Fruit fly (Drosophila melanogaster) whole organism, embryonic: ENCODE data around the gene elB.

Experiments
- CG12299 ChIP-seq: fragments of 200-800 bp; sonication (Bioruptor generic); optimal IDR thresholded peaks from 2 replicates; lab custom pipeline; 2018; ENCODE audit warnings: missing biosample characterization, mild to moderate bottlenecking, missing genetic modification characterization
- CG13424 ChIP-seq: fragments of 200-800 bp; sonication (Bioruptor generic); optimal IDR thresholded peaks from 2 replicates; lab custom pipeline; 2019; ENCODE audit warnings: missing biosample characterization, mild to moderate bottlenecking, missing genetic modification characterization, moderate library complexity
- CG14441 ChIP-seq: fragments of 200-800 bp; sonication (Bioruptor generic); IDR thresholded peaks from 2 replicates; pipeline ENCODE4 v1.3.6; 2022; ENCODE audit warnings: missing biosample characterization, missing genetic modification characterization
- CG1529 ChIP-seq: fragments of 200-800 bp; sonication (Bioruptor generic); optimal IDR thresholded peaks from 3 replicates; lab custom pipeline; 2018; ENCODE audit warnings: missing biosample characterization, missing genetic modification characterization
- CG15514 ChIP-seq: fragments of 200-800 bp; sonication (Bioruptor generic); optimal IDR thresholded peaks from 3 replicates; lab custom pipeline; 2017; ENCODE audit warnings: missing biosample characterization, missing genetic modification characterization, mild to moderate bottlenecking, moderate library complexity, missing genetic modification reagents
- CG17328 ChIP-seq: fragments of 200-800 bp; sonication (Bioruptor generic); IDR thresholded peaks from 2 replicates; pipeline ENCODE4 v1.3.6; 2022; ENCODE audit warnings: missing biosample characterization, missing genetic modification characterization
- CG17359 ChIP-seq: fragments of 200-800 bp; sonication (Bioruptor generic); optimal IDR thresholded peaks from 3 replicates; lab custom pipeline; 2018; ENCODE audit warnings: missing biosample characterization, mild to moderate bottlenecking, missing genetic modification characterization, moderate library complexity
- CG17612 ChIP-seq: fragments of 200-800 bp; sonication (Bioruptor generic); IDR thresholded peaks from 2 replicates; pipeline ENCODE4 v1.3.6; 2022; ENCODE audit warnings: missing biosample characterization, missing genetic modification characterization
- CG2116 ChIP-seq: fragments of 200-800 bp; sonication (Bioruptor generic); optimal IDR thresholded peaks from 3 replicates; lab custom pipeline; 2018; ENCODE audit warnings: missing biosample characterization, mild to moderate bottlenecking, missing genetic modification characterization
- CG31224 ChIP-seq: fragments of 200-800 bp; sonication (Bioruptor generic); IDR thresholded peaks from 2 replicates; pipeline ENCODE4 v1.3.6; 2022; ENCODE audit warnings: missing biosample characterization, missing genetic modification characterization
- CG4707 ChIP-seq: fragments of 200-800 bp; sonication (Bioruptor generic); optimal IDR thresholded peaks from 2 replicates; lab custom pipeline; 2018; ENCODE audit warnings: missing biosample characterization, mild to moderate bottlenecking, missing genetic modification characterization, moderate library complexity
- CG6689 ChIP-seq: fragments of 200-800 bp; sonication (Bioruptor generic); IDR thresholded peaks from 2 replicates; pipeline ENCODE4 v1.3.6; 2022; ENCODE audit warnings: missing biosample characterization, missing genetic modification characterization
- CG6813 ChIP-seq: fragments of 200-800 bp; sonication (Bioruptor generic); optimal IDR thresholded peaks from 2 replicates; lab custom pipeline; 2017; ENCODE audit warnings: missing biosample characterization, missing genetic modification characterization, mild to moderate bottlenecking, moderate library complexity, missing genetic modification reagents
- CG7556 ChIP-seq: fragments of 200-800 bp; sonication (Bioruptor generic); optimal IDR thresholded peaks from 2 replicates; lab custom pipeline; 2017; ENCODE audit warnings: missing biosample characterization, mild to moderate bottlenecking, missing genetic modification characterization
- CG8281 ChIP-seq: fragments of 200-800 bp; sonication (Bioruptor generic); optimal IDR thresholded peaks from 2 replicates; lab custom pipeline; 2018; ENCODE audit warnings: missing biosample characterization, mild to moderate bottlenecking, missing genetic modification characterization, moderate library complexity
- CG8765 ChIP-seq: fragments of 200-800 bp; sonication (Bioruptor generic); IDR thresholded peaks from 2 replicates; pipeline ENCODE4 v1.3.6; 2022; ENCODE audit warnings: missing biosample characterization, missing genetic modification characterization
- CG9727 ChIP-seq: fragments of 200-800 bp; sonication (Bioruptor generic); optimal IDR thresholded peaks from 3 replicates; lab custom pipeline; 2017; ENCODE audit warnings: missing biosample characterization, mild to moderate bottlenecking, missing genetic modification characterization
- Dad ChIP-seq: fragments of 200-800 bp; sonication (Bioruptor generic); optimal IDR thresholded peaks from 3 replicates; lab custom pipeline; 2016; ENCODE audit warnings: missing biosample characterization, missing genetic modification characterization
- Dfd ChIP-seq, 2 experiments: fragments of >200 bp; optimal IDR thresholded peaks; 2 replicates each; lab custom pipeline; 2017; ENCODE audit warnings: missing biosample characterization in 2 of 2, missing genetic modification characterization in 2 of 2
- Fer1 ChIP-seq: fragments of 200-800 bp; sonication (Bioruptor generic); optimal IDR thresholded peaks from 2 replicates; lab custom pipeline; 2017; ENCODE audit warnings: missing biosample characterization, mild to moderate bottlenecking, missing genetic modification characterization
- HLH3B ChIP-seq: fragments of 200-800 bp; sonication (Bioruptor generic); IDR thresholded peaks from 2 replicates; pipeline ENCODE4 v1.3.6; 2022; ENCODE audit warnings: missing biosample characterization, missing genetic modification characterization
- HLH54F ChIP-seq: fragments of 200-800 bp; sonication (Bioruptor generic); optimal IDR thresholded peaks from 3 replicates; lab custom pipeline; 2016; ENCODE audit warnings: missing biosample characterization, missing genetic modification characterization
- Mad ChIP-seq: fragments of 200-800 bp; sonication (Bioruptor generic); optimal IDR thresholded peaks from 2 replicates; lab custom pipeline; 2016; ENCODE audit warnings: missing biosample characterization, missing genetic modification characterization
- Mes4 ChIP-seq: fragments of 200-800 bp; sonication (Bioruptor generic); optimal IDR thresholded peaks from 2 replicates; lab custom pipeline; 2016; ENCODE audit warnings: missing biosample characterization, missing genetic modification characterization
- NfI ChIP-seq: fragments of 200-800 bp; sonication (Bioruptor generic); optimal IDR thresholded peaks from 3 replicates; lab custom pipeline; 2018; ENCODE audit warnings: missing biosample characterization, mild to moderate bottlenecking, missing genetic modification characterization, moderate library complexity
- Scr ChIP-seq: fragments of 200-800 bp; sonication (Bioruptor generic); IDR thresholded peaks from 2 replicates; pipeline ENCODE4 v1.3.6; 2022; ENCODE audit warnings: missing biosample characterization, missing genetic modification characterization; ENCODE audit not compliant: partially characterized antibody
- Stat92E ChIP-seq, 3 experiments: fragments of >200 bp in 2 of 3; fragments of 200-800 bp in 1 of 3; sonication (Bioruptor generic) in 1 of 3; optimal IDR thresholded peaks; 2 replicates each; lab custom pipeline; 2017 to 2019; ENCODE audit warnings: missing biosample characterization in 3 of 3, missing genetic modification characterization in 3 of 3, mild to moderate bottlenecking in 1 of 3, moderate library complexity in 1 of 3
- Xrp1 ChIP-seq: fragments of 200-800 bp; sonication (Bioruptor generic); IDR thresholded peaks from 2 replicates; pipeline ENCODE4 v1.3.6; 2022; ENCODE audit warnings: missing biosample characterization, missing genetic modification characterization
- abd-A ChIP-seq: fragments of 200-800 bp; sonication (Bioruptor generic); optimal IDR thresholded peaks from 3 replicates; lab custom pipeline; 2019; ENCODE audit warnings: missing biosample characterization, mild to moderate bottlenecking, missing genetic modification characterization, moderate library complexity
- ara ChIP-seq: fragments of 200-800 bp; sonication (Bioruptor generic); IDR thresholded peaks from 2 replicates; pipeline ENCODE4 v1.3.6; 2022; ENCODE audit warnings: missing biosample characterization, missing genetic modification characterization
- ase ChIP-seq: fragments of 200-800 bp; sonication (Bioruptor generic); IDR thresholded peaks from 3 replicates; pipeline ENCODE4 v1.3.6; 2022; ENCODE audit warnings: missing biosample characterization, missing genetic modification characterization
- ash1 ChIP-seq: fragments of 200-800 bp; sonication (Bioruptor generic); optimal IDR thresholded peaks from 2 replicates; lab custom pipeline; 2018; ENCODE audit warnings: missing biosample characterization, mild to moderate bottlenecking, missing genetic modification characterization
- btn ChIP-seq: fragments of 200-800 bp; sonication (Bioruptor generic); optimal IDR thresholded peaks from 2 replicates; lab custom pipeline; 2016; ENCODE audit warnings: missing biosample characterization, missing genetic modification characterization
- da ChIP-seq: fragments of 200-800 bp; sonication (Bioruptor generic); optimal IDR thresholded peaks from 2 replicates; lab custom pipeline; 2016; ENCODE audit warnings: missing biosample characterization, missing genetic modification characterization
- emc ChIP-seq: fragments of 200-800 bp; sonication (Bioruptor generic); optimal IDR thresholded peaks from 2 replicates; lab custom pipeline; 2016; ENCODE audit warnings: missing biosample characterization, missing genetic modification characterization
- ems ChIP-seq: fragments of 200-800 bp; sonication (Bioruptor generic); optimal IDR thresholded peaks from 3 replicates; lab custom pipeline; 2016; ENCODE audit warnings: missing biosample characterization, missing genetic modification characterization
- fu2 ChIP-seq: fragments of 200-800 bp; sonication (Bioruptor generic); optimal IDR thresholded peaks from 2 replicates; lab custom pipeline; 2016; ENCODE audit warnings: missing biosample characterization, missing genetic modification characterization
- kah ChIP-seq: fragments of 200-800 bp; sonication (Bioruptor generic); optimal IDR thresholded peaks from 2 replicates; lab custom pipeline; 2018; ENCODE audit warnings: missing biosample characterization, mild to moderate bottlenecking, missing genetic modification characterization
- lov ChIP-seq, 2 experiments: fragments of 200-800 bp in 1 of 2; fragments of >200 bp in 1 of 2; sonication (Bioruptor generic) in 1 of 2; IDR thresholded peaks in 1 of 2; optimal IDR thresholded peaks in 1 of 2; 2 replicates in 1 of 2; 3 replicates in 1 of 2; pipeline versions ENCODE4 v1.3.6 to Lab custom; 2017 to 2022; ENCODE audit warnings: missing biosample characterization in 1 of 2, missing genetic modification characterization in 1 of 2
- nom ChIP-seq: fragments of 200-800 bp; sonication (Bioruptor generic); optimal IDR thresholded peaks from 2 replicates; lab custom pipeline; 2017; ENCODE audit warnings: missing biosample characterization, missing genetic modification characterization, mild to moderate bottlenecking, moderate library complexity, missing genetic modification reagents
- odd ChIP-seq: fragments of 200-800 bp; sonication (Bioruptor generic); optimal IDR thresholded peaks from 2 replicates; lab custom pipeline; 2017; ENCODE audit warnings: missing biosample characterization, mild to moderate bottlenecking, missing genetic modification characterization
- pros ChIP-seq: fragments of 200-800 bp; sonication (Bioruptor generic); optimal IDR thresholded peaks from 3 replicates; lab custom pipeline; 2019; ENCODE audit warnings: missing biosample characterization, mild to moderate bottlenecking, missing genetic modification characterization, moderate library complexity
- repo ChIP-seq: fragments of 200-800 bp; sonication (Bioruptor generic); optimal IDR thresholded peaks from 2 replicates; lab custom pipeline; 2016; ENCODE audit warnings: missing biosample characterization, missing genetic modification characterization
- sc ChIP-seq, 3 experiments: fragments of >200 bp in 2 of 3; fragments of 200-800 bp in 1 of 3; sonication (Bioruptor generic) in 1 of 3; optimal IDR thresholded peaks; 2 replicates in 2 of 3; 3 replicates in 1 of 3; lab custom pipeline; 2017; ENCODE audit warnings: mild to moderate bottlenecking in 1 of 3, missing biosample characterization in 1 of 3, missing genetic modification characterization in 1 of 3, missing genetic modification reagents in 1 of 3
- sens ChIP-seq: fragments of 200-800 bp; sonication (Bioruptor generic); peaks from one replicate; lab custom pipeline; 2016; ENCODE audit warnings: missing biosample characterization, missing genetic modification characterization
- sisA ChIP-seq: fragments of 200-800 bp; sonication (Bioruptor generic); IDR thresholded peaks from 2 replicates; pipeline ENCODE4 v1.3.6; 2022; ENCODE audit warnings: missing biosample characterization, missing genetic modification characterization
- sr ChIP-seq: fragments of 200-800 bp; sonication (Bioruptor generic); IDR thresholded peaks from 3 replicates; pipeline ENCODE4 v1.3.6; 2022; ENCODE audit warnings: missing biosample characterization, missing genetic modification characterization
- tio ChIP-seq: fragments of 200-800 bp; sonication (Bioruptor generic); optimal IDR thresholded peaks from 2 replicates; lab custom pipeline; 2017; ENCODE audit warnings: missing biosample characterization, missing genetic modification characterization, inconsistent platforms
- tll ChIP-seq, 2 experiments: fragments of 200-800 bp in 1 of 2; fragments of >200 bp in 1 of 2; sonication (Bioruptor generic) in 1 of 2; optimal IDR thresholded peaks; 2 replicates each; lab custom pipeline; 2017 to 2019; ENCODE audit warnings: missing biosample characterization in 2 of 2, missing genetic modification characterization in 2 of 2, mild to moderate bottlenecking in 1 of 2, moderate library complexity in 1 of 2
- trem ChIP-seq: fragments of 200-800 bp; optimal IDR thresholded peaks from 3 replicates; lab custom pipeline; 2019; ENCODE audit warnings: missing biosample characterization, mild to moderate bottlenecking, missing genetic modification characterization, moderate library complexity

The elB gene

DNA sequence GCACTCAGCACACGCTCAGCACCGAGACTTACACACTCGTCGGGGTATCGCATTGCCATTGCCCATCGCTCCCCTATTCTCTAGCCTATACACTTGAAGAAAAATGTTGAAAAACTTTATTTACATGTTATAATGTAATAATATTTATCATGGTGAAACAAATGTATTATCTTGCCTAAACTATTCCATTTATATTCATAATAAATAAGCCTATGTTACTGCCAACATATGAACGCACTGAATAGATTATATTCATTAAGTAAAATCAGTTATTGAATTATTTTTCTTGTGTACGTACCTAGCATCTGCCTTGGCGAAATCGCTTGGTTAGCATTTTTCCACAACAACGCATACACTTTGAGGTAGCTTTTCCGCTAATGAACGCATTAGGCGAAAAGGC lies 31.6 kb upstream of the elB start (continued):
- TF ChIP-seq Dad (GFP tag; lab: Kevin White, UChicago) (no peak), emc (no peak), ara (GFP tag; lab: Robert Waterston, UW) (no peak; the same call in 1 of the 2 replicates), CG7556 (GFP tag; lab: Kevin White, UChicago) (peak; percentile 60), CG6689 (GFP tag; lab: Robert Waterston, UW) (peak; percentile 67), CG31224 (0 out of 2 replicates have a peak, but pooled peaks have one; percentile 11), CG14441 (GFP tag; lab: Robert Waterston, UW) (no peak), CG17612 (no peak), Stat92E (GFP tag; optimal IDR thresholded peaks at IDR 0.05; lab: Kevin White, UChicago) (no peak), CG12299 (tag; lab: Kevin White, UChicago) (no peak), repo (GFP tag; lab: Kevin White, UChicago) (no peak), Mes4 (no peak), da (GFP tag; lab: Kevin White, UChicago) (no peak), pros (GFP tag; lab: Kevin White, UChicago) (no peak), sr (GFP tag; lab: Robert Waterston, UW) (no peak), fu2 (GFP tag; lab: Kevin White, UChicago) (no peak), CG17328 (GFP tag; lab: Robert Waterston, UW) (no peak), tll (GFP tag; optimal IDR thresholded peaks at IDR 0.05; lab: Kevin White, UChicago) (no peak), Fer1 (GFP tag; lab: Kevin White, UChicago) (peak; percentile 24), ase (no peak), trem (tag; lab: Kevin White, UChicago) (peak; percentile 42), tio (GFP tag; lab: Kevin White, UChicago) (no peak), btn (GFP tag; lab: Kevin White, UChicago) (no peak), CG13424 (peak; percentile 45), CG2116 (GFP tag; lab: Kevin White, UChicago) (peak; percentile 16), HLH54F (GFP tag; lab: Kevin White, UChicago) (no peak), ash1 (GFP tag; lab: Kevin White, UChicago) (no peak), kah (GFP tag; lab: Kevin White, UChicago) (no peak), Dfd (GFP tag; optimal IDR thresholded peaks at IDR 0.05; lab: Kevin White, UChicago) (no peak), sc (optimal IDR thresholded peaks at IDR 0.05; lab: Kevin White, UChicago) (no peak), sc (GFP tag; optimal IDR thresholded peaks at IDR 0.05; lab: Kevin White, UChicago) (peak; percentile 6), CG8281 (tag; lab: Kevin White, UChicago) (no peak), Xrp1 (GFP tag; lab: Robert Waterston, UW) (peak; percentile 74; the same call in 1 of the 2 replicates), CG8765 (no peak), Mad (GFP tag; lab: Kevin White, UChicago) (no peak), NfI (no peak), CG4707 (GFP tag; lab: Kevin White, UChicago) (no peak), lov (optimal IDR thresholded peaks at IDR 0.05; lab: Kevin White, UChicago) (no peak), lov (GFP tag; IDR thresholded peaks at IDR 0.05; lab: Robert Waterston, UW) (no peak), HLH3B (0 out of 2 replicates have a peak, but pooled peaks have one; percentile 16), odd (peak; percentile 6), ems (GFP tag; lab: Kevin White, UChicago) (no peak), nom (GFP tag; lab: Kevin White, UChicago) (no peak), CG17359 (tag; lab: Kevin White, UChicago) (peak; percentile 53), Scr (no peak), CG9727 (GFP tag; lab: Kevin White, UChicago) (peak; percentile 64), CG6813 (GFP tag; lab: Kevin White, UChicago) (peak; percentile 41), sisA (peak; percentile 33; the same call in 1 of the 2 replicates), CG1529 (GFP tag; lab: Kevin White, UChicago) (no peak), sens (peak; percentile 2), CG15514 (GFP tag; lab: Kevin White, UChicago) (no peak), abd-A (no peak)
